Worm (Caenorhabditis elegans) whole organism, L1 larva: ENCODE data around the gene Y80D4G.2.
"Not testable (repeated sequence)": the region's sequence is repeated elsewhere in the genome, so short reads cannot be mapped to it uniquely, and the experiment has no call there.

ENCODE experiments used
- C04F5.9 ChIP-seq: sonication (generic microtip); optimal IDR thresholded peaks from 2 replicates; lab custom pipeline; 2016; ENCODE audit warnings: missing genetic modification characterization, missing compliant biosample characterization
- C34B4.2 ChIP-seq: sonication (generic microtip); optimal IDR thresholded peaks from 2 replicates; lab custom pipeline; 2017; ENCODE audit warnings: mild to moderate bottlenecking, missing genetic modification characterization, missing compliant biosample characterization
- F16B12.6 ChIP-seq: fragments of 150-350 bp; optimal IDR thresholded peaks from 2 replicates; lab custom pipeline; 2014; ENCODE audit warnings: missing biosample characterization, missing genetic modification characterization
- Y116A8C.19 ChIP-seq: sonication (generic microtip); optimal IDR thresholded peaks from 2 replicates; lab custom pipeline; 2016; ENCODE audit warnings: missing compliant biosample characterization, missing genetic modification characterization, borderline replicate concordance
- aha-1 ChIP-seq: fragments of 150-350 bp; optimal IDR thresholded peaks from 2 replicates; lab custom pipeline; 2014; ENCODE audit warnings: missing biosample characterization, missing genetic modification characterization
- aly-2 ChIP-seq: fragments of 150-350 bp; optimal IDR thresholded peaks from 2 replicates; lab custom pipeline; 2014; ENCODE audit warnings: missing biosample characterization, missing genetic modification characterization
- blmp-1 ChIP-seq: fragments of 150-350 bp; optimal IDR thresholded peaks from 2 replicates; lab custom pipeline; 2014; ENCODE audit warnings: missing biosample characterization, missing genetic modification characterization
- ceh-63 ChIP-seq: fragments of 200-800 bp; sonication (Bioruptor generic); optimal IDR thresholded peaks from 2 replicates; lab custom pipeline; 2018; ENCODE audit warnings: mild to moderate bottlenecking, missing genetic modification characterization, missing compliant biosample characterization
- ceh-8 ChIP-seq: fragments of 200-800 bp; sonication (Bioruptor generic); optimal IDR thresholded peaks from 2 replicates; lab custom pipeline; 2018; ENCODE audit warnings: mild to moderate bottlenecking, missing genetic modification characterization, moderate library complexity, missing compliant biosample characterization
- ceh-82 ChIP-seq, 3 experiments: fragments of 150-350 bp in 1 of 3; sonication (generic microtip) in 2 of 3; optimal IDR thresholded peaks; 2 replicates each; lab custom pipeline; 2014 to 2017; ENCODE audit warnings: missing biosample characterization in 3 of 3, missing genetic modification characterization in 3 of 3
- dpl-1 ChIP-seq, 3 experiments: fragments of 150-350 bp in 2 of 3; sonication (generic microtip) in 1 of 3; optimal IDR thresholded peaks; 2 replicates each; lab custom pipeline; 2014 to 2017; ENCODE audit warnings: missing biosample characterization in 3 of 3, missing genetic modification characterization in 3 of 3, missing genetic modification reagents in 3 of 3
- dsc-1 ChIP-seq: sonication (generic microtip); optimal IDR thresholded peaks from 2 replicates; lab custom pipeline; 2016; ENCODE audit warnings: mild to moderate bottlenecking, missing genetic modification characterization, missing compliant biosample characterization
- efl-1 ChIP-seq, 4 experiments: fragments of 150-350 bp; optimal IDR thresholded peaks in 3 of 4; peaks in 1 of 4; 1 replicate in 1 of 4; 2 replicates in 3 of 4; lab custom pipeline; 2014; ENCODE audit warnings: missing biosample characterization in 2 of 4, missing genetic modification characterization in 2 of 4, missing genetic modification reagents in 2 of 4
- efl-3 ChIP-seq: fragments of 200-800 bp; sonication (Bioruptor generic); optimal IDR thresholded peaks from 2 replicates; lab custom pipeline; 2018; ENCODE audit warnings: mild to moderate bottlenecking, missing genetic modification characterization, missing compliant biosample characterization
- egl-27 ChIP-seq, 2 experiments: fragments of 150-350 bp in 1 of 2; sonication (generic microtip); optimal IDR thresholded peaks; 3 replicates each; lab custom pipeline; 2017 to 2018; ENCODE audit warnings: missing biosample characterization in 2 of 2, missing genetic modification characterization in 2 of 2, missing genetic modification reagents in 2 of 2
- fkh-10 ChIP-seq: sonication (generic microtip); optimal IDR thresholded peaks from 2 replicates; lab custom pipeline; 2017; ENCODE audit warnings: missing biosample characterization, missing genetic modification reagents, missing genetic modification characterization
- fkh-4 ChIP-seq: sonication (generic microtip); optimal IDR thresholded peaks from 2 replicates; lab custom pipeline; 2016; ENCODE audit warnings: missing compliant biosample characterization, missing genetic modification characterization, borderline replicate concordance
- fkh-8 ChIP-seq: sonication (generic microtip); optimal IDR thresholded peaks from 2 replicates; lab custom pipeline; 2016; ENCODE audit warnings: mild to moderate bottlenecking, missing genetic modification characterization, missing compliant biosample characterization
- fos-1 ChIP-seq: fragments of 150-350 bp; optimal IDR thresholded peaks from 2 replicates; lab custom pipeline; 2014; ENCODE audit warnings: missing biosample characterization, missing genetic modification characterization
- grh-1 ChIP-seq: fragments of 200-800 bp; sonication (Bioruptor generic); IDR thresholded peaks from 2 replicates; pipeline ENCODE4 v1.3.6; 2022; ENCODE audit warnings: missing genetic modification reagents, missing genetic modification characterization, missing compliant biosample characterization
- hlh-17 ChIP-seq: fragments of 200-800 bp; sonication (Bioruptor generic); optimal IDR thresholded peaks from 2 replicates; lab custom pipeline; 2018; ENCODE audit warnings: missing genetic modification characterization, mild to moderate bottlenecking, missing compliant biosample characterization, moderate library complexity, borderline replicate concordance
- hlh-4 ChIP-seq: sonication (generic microtip); optimal IDR thresholded peaks from 2 replicates; lab custom pipeline; 2016; ENCODE audit warnings: mild to moderate bottlenecking, missing genetic modification characterization, missing compliant biosample characterization
- isw-1 ChIP-seq: fragments of 200-800 bp; sonication (Bioruptor generic); IDR thresholded peaks from 2 replicates; pipeline ENCODE4 v1.3.6; 2022; ENCODE audit warnings: missing genetic modification characterization, missing compliant biosample characterization
- jun-1 ChIP-seq: fragments of 150-350 bp; optimal IDR thresholded peaks from 2 replicates; lab custom pipeline; 2014; ENCODE audit warnings: missing biosample characterization, missing genetic modification reagents, missing genetic modification characterization
- lin-35 ChIP-seq, 2 experiments: fragments of 150-350 bp; optimal IDR thresholded peaks; 2 replicates each; lab custom pipeline; 2014; ENCODE audit warnings: missing biosample characterization in 2 of 2, missing genetic modification characterization in 2 of 2, missing genetic modification reagents in 2 of 2
- lin-39 ChIP-seq: fragments of 150-350 bp; optimal IDR thresholded peaks from 2 replicates; lab custom pipeline; 2014; ENCODE audit warnings: missing biosample characterization, missing genetic modification reagents, missing genetic modification characterization
- lir-3 ChIP-seq: sonication (generic microtip); optimal IDR thresholded peaks from 2 replicates; lab custom pipeline; 2016; ENCODE audit warnings: mild to moderate bottlenecking, missing genetic modification characterization, moderate library complexity, missing compliant biosample characterization; ENCODE audit not compliant: poor library complexity
- lsy-2 ChIP-seq, 2 experiments: fragments of 150-350 bp; optimal IDR thresholded peaks; 2 replicates each; lab custom pipeline; 2014; ENCODE audit warnings: missing biosample characterization in 2 of 2, missing genetic modification characterization in 2 of 2
- mab-9 ChIP-seq: fragments of 200-800 bp; sonication (Bioruptor generic); IDR thresholded peaks from 2 replicates; pipeline ENCODE4 v1.3.6; 2022; ENCODE audit warnings: missing genetic modification reagents, missing genetic modification characterization, missing compliant biosample characterization
- mep-1 ChIP-seq: fragments of 150-350 bp; optimal IDR thresholded peaks from 2 replicates; lab custom pipeline; 2014; ENCODE audit warnings: missing biosample characterization, missing genetic modification characterization
- nhr-11 ChIP-seq: fragments of 150-350 bp; optimal IDR thresholded peaks from 2 replicates; lab custom pipeline; 2014; ENCODE audit warnings: missing biosample characterization, missing genetic modification characterization
- nhr-12 ChIP-seq: sonication (generic microtip); optimal IDR thresholded peaks from 2 replicates; lab custom pipeline; 2017; ENCODE audit warnings: missing biosample characterization, missing genetic modification characterization
- nhr-19 ChIP-seq: fragments of 200-800 bp; sonication (Bioruptor generic); conservative IDR thresholded peaks from 2 replicates; pipeline ENCODE4 v1.3.6; 2022; ENCODE audit warnings: missing genetic modification characterization, missing compliant biosample characterization
- nhr-20 ChIP-seq: sonication (generic microtip); optimal IDR thresholded peaks from 2 replicates; lab custom pipeline; 2016; ENCODE audit warnings: mild to moderate bottlenecking, missing genetic modification characterization, missing compliant biosample characterization
- nhr-47 ChIP-seq: sonication (generic microtip); optimal IDR thresholded peaks from 2 replicates; lab custom pipeline; 2016; ENCODE audit warnings: mild to moderate bottlenecking, missing genetic modification characterization, moderate library complexity, missing compliant biosample characterization
- nhr-71 ChIP-seq: sonication (generic microtip); optimal IDR thresholded peaks from 2 replicates; lab custom pipeline; 2016; ENCODE audit warnings: mild to moderate bottlenecking, missing genetic modification characterization, moderate library complexity, missing compliant biosample characterization
- nhr-76 ChIP-seq: sonication (generic microtip); optimal IDR thresholded peaks from 2 replicates; lab custom pipeline; 2017; ENCODE audit warnings: missing biosample characterization, missing genetic modification characterization
- nhr-84 ChIP-seq: sonication (generic microtip); optimal IDR thresholded peaks from 2 replicates; lab custom pipeline; 2017; ENCODE audit warnings: missing biosample characterization, missing genetic modification characterization
- pax-3 ChIP-seq: fragments of 200-800 bp; sonication (Bioruptor generic); optimal IDR thresholded peaks from 2 replicates; lab custom pipeline; 2018; ENCODE audit warnings: mild to moderate bottlenecking, missing genetic modification characterization, moderate library complexity, missing compliant biosample characterization
- pqm-1 ChIP-seq: sonication (generic microtip); optimal IDR thresholded peaks from 3 replicates; lab custom pipeline; 2017; ENCODE audit warnings: missing biosample characterization, missing genetic modification characterization
- skn-1 ChIP-seq: fragments of 150-350 bp; optimal IDR thresholded peaks from 2 replicates; lab custom pipeline; 2014; ENCODE audit warnings: missing biosample characterization, missing genetic modification characterization
- snpc-4 ChIP-seq: fragments of 150-350 bp; optimal IDR thresholded peaks from 2 replicates; lab custom pipeline; 2014; ENCODE audit warnings: missing biosample characterization, missing genetic modification characterization
- sptf-1 ChIP-seq: fragments of 150-350 bp; optimal IDR thresholded peaks from 2 replicates; lab custom pipeline; 2014; ENCODE audit warnings: missing biosample characterization, missing genetic modification characterization
- sup-37 ChIP-seq: fragments of 200-800 bp; sonication (Bioruptor generic); optimal IDR thresholded peaks from 2 replicates; lab custom pipeline; 2018; ENCODE audit warnings: mild to moderate bottlenecking, missing genetic modification characterization, missing compliant biosample characterization
- tbx-2 ChIP-seq: sonication (generic microtip); optimal IDR thresholded peaks from 2 replicates; lab custom pipeline; 2016; ENCODE audit warnings: missing genetic modification characterization, missing compliant biosample characterization
- unc-30 ChIP-seq: sonication (generic microtip); optimal IDR thresholded peaks from 2 replicates; lab custom pipeline; 2017; ENCODE audit warnings: missing biosample characterization, missing genetic modification characterization
- unc-86 ChIP-seq: sonication (generic microtip); optimal IDR thresholded peaks from 2 replicates; lab custom pipeline; 2016; ENCODE audit warnings: missing genetic modification characterization, missing compliant biosample characterization
- zag-1 ChIP-seq: fragments of 150-350 bp; optimal IDR thresholded peaks from 2 replicates; lab custom pipeline; 2014; ENCODE audit warnings: missing biosample characterization, missing genetic modification characterization
- zip-4 ChIP-seq: fragments of 200-800 bp; sonication (Bioruptor generic); optimal IDR thresholded peaks from 2 replicates; lab custom pipeline; 2018; ENCODE audit warnings: mild to moderate bottlenecking, missing genetic modification characterization, moderate library complexity, missing compliant biosample characterization
- ztf-11 ChIP-seq, 2 experiments: sonication (generic microtip); optimal IDR thresholded peaks; 2 replicates each; lab custom pipeline; 2016 to 2017; ENCODE audit warnings: missing genetic modification characterization in 2 of 2, missing biosample characterization in 1 of 2, missing compliant biosample characterization in 1 of 2
- ztf-4 ChIP-seq: fragments of 150-350 bp; optimal IDR thresholded peaks from 2 replicates; lab custom pipeline; 2014; ENCODE audit warnings: missing biosample characterization, missing genetic modification characterization

The Y80D4G.2 gene

DNA sequence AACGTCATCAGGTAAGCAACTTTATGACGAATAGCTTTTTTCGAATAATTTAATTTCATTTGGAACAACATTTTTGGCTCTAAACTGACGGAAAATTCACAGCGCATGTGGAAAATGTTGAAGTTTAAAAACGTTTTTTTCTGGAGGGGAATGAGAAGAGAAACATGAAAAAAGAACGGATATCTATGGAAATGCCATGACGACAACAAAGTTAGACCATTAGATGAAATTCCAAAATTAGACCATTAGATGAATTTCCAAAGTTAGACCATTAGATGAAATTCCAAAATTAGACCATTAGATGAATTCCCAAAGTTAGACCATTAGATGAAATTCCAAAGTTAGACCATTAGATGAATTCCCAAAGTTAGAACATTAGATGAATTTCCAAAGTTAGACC, at the start of gene Y80D4G.2:
Gene Y80D4G.2 (minus strand): TSS at position 101 of the 400 bp plus-strand sequence.
- TF ChIP-seq lir-3; unc-30 (tag; lab: Kevin White, UChicago); blmp-1: not testable (repeated sequence)
- TF ChIP-seq, all 84 proteins: peak for 0; not testable (repeated sequence) for 84

ce11 chrIII:7643084-7643483, 48.7 kb upstream of the Y80D4G.2 start, which contains the start of gene upp-1:
Gene upp-1 (minus strand): TSS chrIII:7643101.
- TF ChIP-seq dpl-1 (GFP tag; optimal IDR thresholded peaks at IDR 0.05; lab: Kevin White, UChicago): peak in 1 of 3 experiments; percentile 18
- no peak for TF ChIP-seq aha-1 (tag; lab: Kevin White, UChicago)
- no peak for TF ChIP-seq lsy-2 (tag; optimal IDR thresholded peaks at IDR 0.05; lab: Kevin White, UChicago)
- TF ChIP-seq hlh-17: no peak
- TF ChIP-seq lin-35 (GFP tag; optimal IDR thresholded peaks at IDR 0.05; lab: Kevin White, UChicago): peak in 1 of 2 experiments; percentile 6
- no peak for TF ChIP-seq C34B4.2 (tag; lab: Kevin White, UChicago)
- TF ChIP-seq nhr-47: peak; percentile 46
- TF ChIP-seq pqm-1: no peak
- TF ChIP-seq skn-1: no peak
- TF ChIP-seq fkh-10 (GFP tag; lab: Kevin White, UChicago): no peak
- no peak for TF ChIP-seq nhr-11 (tag; lab: Kevin White, UChicago)
- no peak for TF ChIP-seq ceh-8
- no peak for TF ChIP-seq sup-37
- no peak for TF ChIP-seq Y116A8C.19
- no peak for TF ChIP-seq sptf-1
- TF ChIP-seq unc-30 (tag; lab: Kevin White, UChicago): no peak
- no peak for TF ChIP-seq nhr-76
- no peak for TF ChIP-seq nhr-19 (GFP tag; lab: Robert Waterston, UW)
- no peak for TF ChIP-seq pax-3
- no peak for TF ChIP-seq fkh-4
- TF ChIP-seq fos-1 (tag; lab: Kevin White, UChicago): no peak
- TF ChIP-seq lin-39 (tag; lab: Kevin White, UChicago): no peak
- peak in 1 of 3 experiments; percentile 2 for TF ChIP-seq ceh-82 (tag; optimal IDR thresholded peaks at IDR 0.05; lab: Kevin White, UChicago)
- TF ChIP-seq efl-1 (optimal IDR thresholded peaks at IDR 0.05; lab: Kevin White, UChicago): peak; percentile 28 to 47
- TF ChIP-seq efl-1 (GFP tag; optimal IDR thresholded peaks at IDR 0.05 in 1 of 2; lab: Kevin White, UChicago): no peak
- TF ChIP-seq hlh-4 (tag; lab: Kevin White, UChicago): no peak
- peak; percentile 49 for TF ChIP-seq dsc-1
- no peak for TF ChIP-seq grh-1 (GFP tag; lab: Robert Waterston, UW)
- TF ChIP-seq zip-4: no peak
- TF ChIP-seq egl-27 (tag; optimal IDR thresholded peaks at IDR 0.05; lab: Kevin White, UChicago): no peak
- TF ChIP-seq ztf-11 (tag; optimal IDR thresholded peaks at IDR 0.05; lab: Kevin White, UChicago): no peak
- TF ChIP-seq fkh-8: peak; percentile 82
- no peak for TF ChIP-seq aly-2
- no peak for TF ChIP-seq blmp-1
- no peak for TF ChIP-seq isw-1 (GFP tag; lab: Robert Waterston, UW)
- TF ChIP-seq ceh-63 (GFP tag; lab: Kevin White, UChicago): no peak
- no peak for TF ChIP-seq nhr-12 (tag; lab: Kevin White, UChicago)
- TF ChIP-seq nhr-84: no peak
- TF ChIP-seq snpc-4 (tag; lab: Kevin White, UChicago): no peak
- no peak for TF ChIP-seq tbx-2 (tag; lab: Kevin White, UChicago)
- TF ChIP-seq nhr-71 (tag; lab: Kevin White, UChicago): peak; percentile 1
- no peak for TF ChIP-seq unc-86 (tag; lab: Kevin White, UChicago)
- TF ChIP-seq C04F5.9 (tag; lab: Kevin White, UChicago): no peak
- TF ChIP-seq zag-1 (tag; lab: Kevin White, UChicago): no peak
- no peak for TF ChIP-seq mab-9 (GFP tag; lab: Robert Waterston, UW)
- peak; percentile 33 for TF ChIP-seq mep-1 (tag; lab: Kevin White, UChicago)
- TF ChIP-seq jun-1 (tag; lab: Kevin White, UChicago): no peak
- no peak for TF ChIP-seq ztf-4 (tag; lab: Kevin White, UChicago)
- TF ChIP-seq nhr-20 (tag; lab: Kevin White, UChicago): no peak
- TF ChIP-seq efl-3 (GFP tag; lab: Kevin White, UChicago): no peak
- TF ChIP-seq F16B12.6 (tag; lab: Kevin White, UChicago): no peak
